Fruit fly (Drosophila melanogaster) S2 (cell line): ENCODE measurements around the gene HIPP1.

Experiments
- CG8478 ChIP-seq: fragments of >200 bp; optimal IDR thresholded peaks from 2 replicates; lab custom pipeline; 2018
- CTCF ChIP-seq, 2 experiments: fragments of >200 bp; optimal IDR thresholded peaks; 2 replicates each; lab custom pipeline; 2018

DNA sequence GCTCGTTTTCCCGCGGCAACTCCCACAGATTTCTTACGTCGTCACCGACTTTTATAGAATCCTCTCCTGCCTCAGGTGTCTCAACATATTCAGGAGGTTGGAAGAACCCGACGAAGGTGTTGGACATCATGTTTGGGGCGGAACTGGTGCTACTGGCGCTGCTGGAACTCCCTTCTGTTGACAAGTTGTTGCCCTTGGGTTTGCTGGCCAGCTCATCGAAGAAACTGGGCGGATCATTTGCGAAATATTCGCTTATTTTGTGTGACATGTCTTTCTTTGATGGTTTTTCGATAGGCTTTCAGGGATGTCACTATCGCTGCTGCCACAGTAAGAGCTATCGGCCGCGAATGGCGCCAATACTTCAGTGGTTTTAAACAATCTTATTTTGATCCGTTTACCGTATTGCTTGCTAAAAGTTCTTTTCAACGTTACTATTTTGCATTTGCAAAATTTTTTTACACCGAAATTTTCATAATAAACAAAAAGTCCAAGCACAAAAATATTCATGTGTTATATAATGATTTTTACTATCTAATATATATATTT is 21.6 kb upstream of the HIPP1 start, which contains the start of gene CG11396:
- TF ChIP-seq CTCF (optimal IDR thresholded peaks at IDR 0.05; lab: Kevin White, UChicago), result no peak
- no peak for TF ChIP-seq CG8478
